Fruit fly (Drosophila melanogaster): Measurements from ENCODE around the gene CG42502.
A peak's percentile ranks its signal among the peaks of the same experiment; 100 is the strongest.

CG42502 gene

dm6 chr2L:18858661-18859532 is 47.8 kb upstream of the CG42502 start, which contains the start of the genes CG10602 and mRpL13 (continued):
- TF ChIP-seq nmo (GFP tag; optimal IDR thresholded peaks at IDR 0.05): peak; percentile 76
- no peak for TF ChIP-seq D (optimal IDR thresholded peaks at IDR 0.05)
- no peak for TF ChIP-seq D (GFP tag; optimal IDR thresholded peaks at IDR 0.05)
- no peak for TF ChIP-seq CG17359 (tag; optimal IDR thresholded peaks at IDR 0.05)
- no peak for TF ChIP-seq ewg (GFP tag; optimal IDR thresholded peaks at IDR 0.05)
- TF ChIP-seq HmgZ (tag; optimal IDR thresholded peaks at IDR 0.05): peak; percentile 77
- no peak for TF ChIP-seq CG2202 (tag; optimal IDR thresholded peaks at IDR 0.05)
- peak in 1 of 3 experiments; percentile 13 for TF ChIP-seq lola (GFP tag; optimal IDR thresholded peaks at IDR 0.05)
- no peak for TF ChIP-seq Fer3 (tag; optimal IDR thresholded peaks at IDR 0.05)
- TF ChIP-seq ERR (GFP tag; optimal IDR thresholded peaks at IDR 0.05): peak; percentile 17
- no peak for TF ChIP-seq CG9932 (GFP tag; IDR thresholded peaks at IDR 0.05)
- peak; percentile 38 for TF ChIP-seq NC2β (GFP tag; optimal IDR thresholded peaks at IDR 0.05)
- TF ChIP-seq Abd-B (GFP tag; optimal IDR thresholded peaks at IDR 0.05): peak; percentile 82
- TF ChIP-seq trh (GFP tag; optimal IDR thresholded peaks at IDR 0.05): no peak
- no peak for TF ChIP-seq CG10321 (GFP tag; IDR thresholded peaks at IDR 0.05)
- TF ChIP-seq ash1 (GFP tag; optimal IDR thresholded peaks at IDR 0.05): no peak
- peak; percentile 61 for TF ChIP-seq CG10267 (tag; optimal IDR thresholded peaks at IDR 0.05)
- TF ChIP-seq ftz-f1 (GFP tag; optimal IDR thresholded peaks at IDR 0.05): peak; percentile 2
- TF ChIP-seq D19B (GFP tag; optimal IDR thresholded peaks at IDR 0.05): no peak
- no peak for TF ChIP-seq zen2 (GFP tag; IDR thresholded peaks at IDR 0.05; ENCODE audit: partially characterized antibody)
- no peak for TF ChIP-seq CG10654 (GFP tag; optimal IDR thresholded peaks at IDR 0.05)
- TF ChIP-seq CG2120 (GFP tag; optimal IDR thresholded peaks at IDR 0.05): peak; percentile 46
- no peak for TF ChIP-seq CG30403 (GFP tag; optimal IDR thresholded peaks at IDR 0.05)
- peak; percentile 9 for TF ChIP-seq B-H2 (GFP tag; optimal IDR thresholded peaks at IDR 0.05)
- TF ChIP-seq CG6813 (GFP tag; optimal IDR thresholded peaks at IDR 0.05): no peak
- TF ChIP-seq CG13894 (tag; optimal IDR thresholded peaks at IDR 0.05): peak; percentile 58
- peak; percentile 37 for TF ChIP-seq CG12769 (tag; optimal IDR thresholded peaks at IDR 0.05)
- no peak for TF ChIP-seq Ravus (GFP tag; IDR thresholded peaks at IDR 0.05)
- peak; percentile 73 for TF ChIP-seq CG12659 (GFP tag; optimal IDR thresholded peaks at IDR 0.05)
- peak; percentile 68 for TF ChIP-seq CG14710 (tag; optimal IDR thresholded peaks at IDR 0.05)
- TF ChIP-seq CG18011 (GFP tag; optimal IDR thresholded peaks at IDR 0.05): no peak
- TF ChIP-seq CG33213 (GFP tag; optimal IDR thresholded peaks at IDR 0.05): peak; percentile 84
- no peak for TF ChIP-seq nau (GFP tag; optimal IDR thresholded peaks at IDR 0.05)
- TF ChIP-seq Opbp (GFP tag; IDR thresholded peaks at IDR 0.05; ENCODE audit: partially characterized antibody): peak; percentile 43; the same call in 1 of the 3 replicates
- no peak for TF ChIP-seq emc (GFP tag; optimal IDR thresholded peaks at IDR 0.05)
- peak; percentile 4 for TF ChIP-seq Sin3A (optimal IDR thresholded peaks at IDR 0.05)
- no peak for TF ChIP-seq CG31441 (GFP tag; IDR thresholded peaks at IDR 0.05)
- TF ChIP-seq trem (tag; optimal IDR thresholded peaks at IDR 0.05): peak; percentile 79
- TF ChIP-seq CG2712 (tag; optimal IDR thresholded peaks at IDR 0.05): peak; percentile 63
- TF ChIP-seq Hsf (GFP tag; optimal IDR thresholded peaks at IDR 0.05): no peak
- no peak for TF ChIP-seq CG15479 (GFP tag; optimal IDR thresholded peaks at IDR 0.05)
- TF ChIP-seq cas (GFP tag; IDR thresholded peaks at IDR 0.05): peak; percentile 35; the same call in 1 of the 2 replicates
- TF ChIP-seq wek (GFP tag; optimal IDR thresholded peaks at IDR 0.05): no peak
- TF ChIP-seq slbo (GFP tag; IDR thresholded peaks at IDR 0.05): peak; percentile 47
- TF ChIP-seq her (GFP tag; optimal IDR thresholded peaks at IDR 0.05): peak; percentile 27
- TF ChIP-seq gsb (GFP tag; IDR thresholded peaks at IDR 0.05): no peak
- TF ChIP-seq HmgD (GFP tag; optimal IDR thresholded peaks at IDR 0.05): peak; percentile 91
- TF ChIP-seq Gug (GFP tag; IDR thresholded peaks at IDR 0.05): peak; percentile 9; the same call in 1 of the 4 replicates
- no peak for TF ChIP-seq ato (GFP tag; IDR thresholded peaks at IDR 0.05; ENCODE audit: partially characterized antibody)
